Worm (Caenorhabditis elegans) whole organism, L4/young adult: ENCODE data around the gene rbm-39.

ENCODE experiments used
- W03F9.2 ChIP-seq: fragments of 150-350 bp; optimal IDR thresholded peaks from 2 replicates; lab custom pipeline; 2014; ENCODE audit warnings: missing biosample characterization, missing genetic modification characterization
- him-1 ChIP-seq: sonication (generic microtip); optimal IDR thresholded peaks from 2 replicates; lab custom pipeline; 2016; ENCODE audit warnings: missing genotype, missing genetic modification reagents, missing genetic modification characterization, missing compliant biosample characterization

DNA sequence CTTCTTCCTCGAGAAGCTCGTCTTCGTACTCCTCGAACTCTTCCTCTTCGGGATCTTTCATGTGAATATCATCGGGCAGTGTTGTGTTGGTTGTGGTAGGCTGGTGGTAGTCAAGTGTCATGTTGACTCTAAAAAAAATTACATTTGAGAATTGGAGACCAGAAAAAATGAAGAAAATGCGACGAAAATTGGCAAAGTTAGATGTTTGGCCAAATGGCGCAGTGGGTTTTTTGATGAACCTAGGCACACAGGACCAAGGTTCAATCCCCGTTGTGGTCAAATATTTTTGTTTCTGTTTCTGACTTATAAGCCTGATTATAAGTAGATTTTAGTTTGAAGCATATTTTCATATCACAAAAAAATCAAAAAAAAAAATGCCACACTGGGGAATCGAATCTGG, 50.6 kb downstream of the rbm-39 start:
- TF ChIP-seq W03F9.2 (tag; lab: Kevin White, UChicago) (no peak), him-1 (tag; lab: Kevin White, UChicago) (no peak)
